Worm (Caenorhabditis elegans) whole organism, L3 larva: ENCODE measurements around the gene B0024.11.

Source experiments
- ZK546.5 ChIP-seq: sonication (generic microtip); optimal IDR thresholded peaks from 2 replicates; lab custom pipeline; 2017; ENCODE audit warnings: missing biosample characterization, missing genetic modification characterization
- elt-1 ChIP-seq: fragments of 150-350 bp; optimal IDR thresholded peaks from 2 replicates; lab custom pipeline; 2014; ENCODE audit warnings: missing biosample characterization, missing genetic modification characterization
- fos-1 ChIP-seq: fragments of 150-350 bp; optimal IDR thresholded peaks from 2 replicates; lab custom pipeline; 2014; ENCODE audit warnings: missing biosample characterization, missing genetic modification characterization
- lin-15B ChIP-seq: fragments of 150-350 bp; optimal IDR thresholded peaks from 2 replicates; lab custom pipeline; 2014; ENCODE audit warnings: missing biosample characterization, missing genetic modification characterization
- nhr-76 ChIP-seq: fragments of 150-350 bp; sonication (generic microtip); optimal IDR thresholded peaks from 5 replicates; lab custom pipeline; 2014; ENCODE audit warnings: missing biosample characterization, missing genetic modification characterization

DNA sequence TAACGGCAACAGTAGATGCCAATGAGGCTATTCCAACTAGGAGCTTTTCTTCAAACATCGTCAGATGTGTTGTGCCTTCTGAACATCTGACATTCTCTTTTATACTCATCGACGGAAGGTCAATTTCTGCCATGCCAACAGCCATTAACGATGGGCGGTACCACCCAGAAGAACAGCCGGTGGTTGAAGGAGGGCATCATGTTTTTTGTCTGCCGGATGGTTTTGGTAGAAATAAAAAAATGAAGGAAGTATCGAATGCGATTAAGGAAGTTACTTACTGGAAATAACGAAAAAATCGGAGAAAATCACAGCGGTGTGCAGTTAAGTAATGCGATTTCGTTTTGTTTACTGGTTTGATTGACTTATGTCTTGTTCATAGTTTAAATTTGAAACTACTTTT is 24.8 kb downstream of the B0024.11 start, which contains the start of gene col-150:
- no peak for TF ChIP-seq lin-15B (tag; lab: Kevin White, UChicago)
- TF ChIP-seq elt-1 (tag; lab: Kevin White, UChicago), result no peak
- no peak for TF ChIP-seq ZK546.5 (tag; lab: Kevin White, UChicago)
- no peak for TF ChIP-seq fos-1 (tag; lab: Kevin White, UChicago)
- no peak for TF ChIP-seq nhr-76
